ENCODE assay signal across 4 fruit fly cellular contexts in genomic region chrX:2213759-2214406, dm6.
TF ChIP-seq lines count a peak whose summit lies in the region.

TSS of gene SmydA-8 (minus strand) at chrX:2213809.

- no peak for TF ChIP-seq CTCF in whole organism, embryonic (GFP tag; optimal IDR thresholded peaks at IDR 0.05; lab: Kevin White, UChicago)

TF ChIP-seq in whole organism, adult, 20 proteins besides CTCF, POLR2A, EP300 and RAD21:
- TF ChIP-seq Clk (GFP tag; optimal IDR thresholded peaks at IDR 0.05; lab: Kevin White, UChicago) (no peak), CG14711 (tag; optimal IDR thresholded peaks at IDR 0.05; lab: Kevin White, UChicago) (no peak), Crg-1 (GFP tag; optimal IDR thresholded peaks at IDR 0.05; lab: Kevin White, UChicago) (no peak), kay (GFP tag; lab: Kevin White, UChicago; ENCODE audit: borderline replicate concordance) (peak; percentile 45), tj (GFP tag; optimal IDR thresholded peaks at IDR 0.05; lab: Kevin White, UChicago) (no peak), bab1 (GFP tag; optimal IDR thresholded peaks at IDR 0.05; lab: Kevin White, UChicago) (peak; percentile 31)

TF ChIP-seq in whole organism, embryonic, 481 proteins besides CTCF, POLR2A, EP300 and RAD21:
- TF ChIP-seq Pdp1 (GFP tag; optimal IDR thresholded peaks at IDR 0.05; lab: Kevin White, UChicago) (peak in 1 of 2 experiments; percentile 66), Spps (tag; optimal IDR thresholded peaks at IDR 0.05; lab: Kevin White, UChicago) (no peak), hkb (optimal IDR thresholded peaks at IDR 0.05; lab: Kevin White, UChicago) (no peak), hkb (GFP tag; IDR thresholded peaks at IDR 0.05; lab: Robert Waterston, UW) (0 out of 2 replicates have a peak, but pooled peaks have one; percentile 10), jumu (GFP tag; optimal IDR thresholded peaks at IDR 0.05; lab: Kevin White, UChicago) (no peak), CG6854 (GFP tag; optimal IDR thresholded peaks at IDR 0.05; lab: Kevin White, UChicago) (no peak), CG13287 (GFP tag; IDR thresholded peaks at IDR 0.05; lab: Robert Waterston, UW; ENCODE audit: partially characterized antibody) (0 out of 2 replicates have a peak, but pooled peaks have one; percentile 13), sima (GFP tag; optimal IDR thresholded peaks at IDR 0.05; lab: Kevin White, UChicago) (no peak), CG7372 (GFP tag; IDR thresholded peaks at IDR 0.05; lab: Robert Waterston, UW) (peak; percentile 89), Med (GFP tag; lab: Kevin White, UChicago) (peak; percentile 27), Deaf1 (tag; optimal IDR thresholded peaks at IDR 0.05; lab: Kevin White, UChicago) (peak; percentile 51), Fer3 (tag; optimal IDR thresholded peaks at IDR 0.05; lab: Kevin White, UChicago) (no peak), CG18619 (GFP tag; optimal IDR thresholded peaks at IDR 0.05; lab: Kevin White, UChicago) (no peak), CG12769 (tag; optimal IDR thresholded peaks at IDR 0.05; lab: Kevin White, UChicago) (peak; percentile 6), sens (GFP tag; lab: Kevin White, UChicago) (peak; percentile 19), Hr39 (optimal IDR thresholded peaks at IDR 0.05; lab: Kevin White, UChicago) (no peak), pho (GFP tag; optimal IDR thresholded peaks at IDR 0.05; lab: Kevin White, UChicago) (no peak), CG3281 (GFP tag; optimal IDR thresholded peaks at IDR 0.05; lab: Kevin White, UChicago) (no peak), CG9437 (GFP tag; optimal IDR thresholded peaks at IDR 0.05; lab: Kevin White, UChicago) (peak; percentile 98), CG10979 (tag; optimal IDR thresholded peaks at IDR 0.05; lab: Kevin White, UChicago) (peak; percentile 57)

TF ChIP-seq in whole organism, prepupa, 60 proteins besides CTCF, POLR2A, EP300 and RAD21:
- TF ChIP-seq CG8632 (GFP tag; optimal IDR thresholded peaks at IDR 0.05; lab: Kevin White, UChicago) (no peak), CG31627 (GFP tag; optimal IDR thresholded peaks at IDR 0.05; lab: Kevin White, UChicago) (no peak), Lpt (GFP tag; optimal IDR thresholded peaks at IDR 0.05; lab: Kevin White, UChicago) (no peak), CG10631 (GFP tag; optimal IDR thresholded peaks at IDR 0.05; lab: Kevin White, UChicago) (no peak), Ets96B (tag; optimal IDR thresholded peaks at IDR 0.05; lab: Kevin White, UChicago) (no peak), CG8319 (GFP tag; optimal IDR thresholded peaks at IDR 0.05; lab: Kevin White, UChicago) (no peak), topi (GFP tag; optimal IDR thresholded peaks at IDR 0.05; lab: Kevin White, UChicago) (no peak), CG6276 (GFP tag; optimal IDR thresholded peaks at IDR 0.05; lab: Kevin White, UChicago) (no peak), CG8119 (GFP tag; IDR thresholded peaks at IDR 0.05; lab: Robert Waterston, UW) (no peak), cyc (GFP tag; optimal IDR thresholded peaks at IDR 0.05; lab: Kevin White, UChicago) (no peak), Eip78C (GFP tag; lab: Kevin White, UChicago) (peak; percentile 55), Eip75B (GFP tag; optimal IDR thresholded peaks at IDR 0.05; lab: Kevin White, UChicago) (peak; percentile 31), svp (GFP tag; lab: Kevin White, UChicago) (peak; percentile 80), Hr39 (GFP tag; optimal IDR thresholded peaks at IDR 0.05; lab: Kevin White, UChicago) (no peak), fkh (GFP tag; optimal IDR thresholded peaks at IDR 0.05; lab: Kevin White, UChicago) (no peak), CG16779 (tag; optimal IDR thresholded peaks at IDR 0.05; lab: Kevin White, UChicago) (no peak), net (GFP tag; optimal IDR thresholded peaks at IDR 0.05; lab: Kevin White, UChicago) (no peak)

TF ChIP-seq in whole organism, pupa, 21 proteins besides CTCF, POLR2A, EP300 and RAD21:
- no peak for TF ChIP-seq CG9948 (tag; optimal IDR thresholded peaks at IDR 0.05; lab: Kevin White, UChicago)
- peak; percentile 16 for TF ChIP-seq Pif1A (GFP tag; optimal IDR thresholded peaks at IDR 0.05; lab: Kevin White, UChicago)
- 0 out of 3 replicates have a peak, but pooled peaks have one; percentile 51 for TF ChIP-seq CG4496 (GFP tag; IDR thresholded peaks at IDR 0.05; lab: Robert Waterston, UW)
- peak; percentile 17 for TF ChIP-seq EcR (GFP tag; optimal IDR thresholded peaks at IDR 0.05; lab: Kevin White, UChicago)
- no peak for TF ChIP-seq CG15710 (tag; optimal IDR thresholded peaks at IDR 0.05; lab: Kevin White, UChicago)
- TF ChIP-seq Snoo (tag; optimal IDR thresholded peaks at IDR 0.05; lab: Kevin White, UChicago), result no peak
